Fruit fly (Drosophila melanogaster): ENCODE results near the gene CG15478.

The CG15478 gene

dm6 chrX:7708942-7709707 lies 8.6 kb downstream of the CG15478 start, which contains the start of gene CHES-1-like (continued):
- no peak for TF ChIP-seq CG7963 (GFP tag; IDR thresholded peaks at IDR 0.05; ENCODE audit: partially characterized antibody)
- peak; percentile 62; the same call in 2 of the 3 replicates for TF ChIP-seq CG7357 (GFP tag; IDR thresholded peaks at IDR 0.05)
- no peak for TF ChIP-seq Sin3A (optimal IDR thresholded peaks at IDR 0.05)
- peak; percentile 76 for TF ChIP-seq CrebB (tag; optimal IDR thresholded peaks at IDR 0.05)
- TF ChIP-seq pnt (GFP tag; optimal IDR thresholded peaks at IDR 0.05) = peak; percentile 92
- TF ChIP-seq CG17328 (GFP tag; IDR thresholded peaks at IDR 0.05) = peak; percentile 68
- TF ChIP-seq CG7928 (GFP tag; optimal IDR thresholded peaks at IDR 0.05) = peak; percentile 64
- TF ChIP-seq CG14050 (GFP tag; IDR thresholded peaks at IDR 0.05) = peak; percentile 65
- peak; percentile 68 for TF ChIP-seq dimm (GFP tag; IDR thresholded peaks at IDR 0.05)
- no peak; the same call in 1 of the 2 replicates for TF ChIP-seq chm (GFP tag; IDR thresholded peaks at IDR 0.05)
- no peak for TF ChIP-seq gfzf (GFP tag; optimal IDR thresholded peaks at IDR 0.05)
- no peak for TF ChIP-seq GATAe (GFP tag; conservative IDR thresholded peaks at IDR 0.05)
- TF ChIP-seq HLH3B (GFP tag; IDR thresholded peaks at IDR 0.05) = peak; percentile 80; the same call in 1 of the 2 replicates
- TF ChIP-seq CG10654 (GFP tag; optimal IDR thresholded peaks at IDR 0.05) = peak; percentile 83
- peak; percentile 91 to 93 for TF ChIP-seq dpn (GFP tag; optimal IDR thresholded peaks at IDR 0.05)
- peak; percentile 91 for TF ChIP-seq jumu (GFP tag; optimal IDR thresholded peaks at IDR 0.05)
- TF ChIP-seq CG12155 (GFP tag; optimal IDR thresholded peaks at IDR 0.05) = peak; percentile 82
- TF ChIP-seq pzg (GFP tag; optimal IDR thresholded peaks at IDR 0.05) = no peak
- peak; percentile 89 for TF ChIP-seq CG17385 (GFP tag; optimal IDR thresholded peaks at IDR 0.05)
- TF ChIP-seq exex (tag; optimal IDR thresholded peaks at IDR 0.05) = peak; percentile 48
- peak; percentile 91 for TF ChIP-seq fd96Cb (tag; optimal IDR thresholded peaks at IDR 0.05)
- peak; percentile 79 for TF ChIP-seq Ets97D (GFP tag; optimal IDR thresholded peaks at IDR 0.05)
- peak; percentile 72; the same call in 1 of the 2 replicates for TF ChIP-seq CG7372 (GFP tag; IDR thresholded peaks at IDR 0.05)
- TF ChIP-seq dan (GFP tag; IDR thresholded peaks at IDR 0.05) = peak; percentile 18; the same call in 1 of the 2 replicates
- peak; percentile 68 for TF ChIP-seq trem (tag; optimal IDR thresholded peaks at IDR 0.05)
- TF ChIP-seq sd (tag; optimal IDR thresholded peaks at IDR 0.05) = peak; percentile 85
- peak; percentile 85 for TF ChIP-seq her (GFP tag; optimal IDR thresholded peaks at IDR 0.05)
- peak; percentile 67 for TF ChIP-seq al (GFP tag; IDR thresholded peaks at IDR 0.05)
- TF ChIP-seq grn (GFP tag; optimal IDR thresholded peaks at IDR 0.05) = no peak
- TF ChIP-seq CG4820 (GFP tag; optimal IDR thresholded peaks at IDR 0.05) = peak; percentile 88
- TF ChIP-seq sug (tag; optimal IDR thresholded peaks at IDR 0.05) = peak; percentile 86
- TF ChIP-seq BEAF-32 (GFP tag; optimal IDR thresholded peaks at IDR 0.05) = peak; percentile 8
- peak; percentile 83 for TF ChIP-seq tgo (GFP tag; IDR thresholded peaks at IDR 0.05)
- no peak for TF ChIP-seq hkb (optimal IDR thresholded peaks at IDR 0.05)
- TF ChIP-seq hkb (GFP tag; IDR thresholded peaks at IDR 0.05) = peak; percentile 85
- peak; percentile 63 for TF ChIP-seq CG3838 (GFP tag; optimal IDR thresholded peaks at IDR 0.05)
- peak; percentile 93 for TF ChIP-seq Sox102F (GFP tag; optimal IDR thresholded peaks at IDR 0.05)
- no peak for TF ChIP-seq unc-4 (GFP tag; IDR thresholded peaks at IDR 0.05; ENCODE audit: partially characterized antibody)
- TF ChIP-seq bbx (GFP tag; IDR thresholded peaks at IDR 0.05; ENCODE audit: partially characterized antibody) = no peak
- peak; percentile 1 to 59 for TF ChIP-seq insv (GFP tag; optimal IDR thresholded peaks at IDR 0.05)
- peak; percentile 94 for TF ChIP-seq org-1 (GFP tag; optimal IDR thresholded peaks at IDR 0.05)
- peak; percentile 70 for TF ChIP-seq fd64A (GFP tag; optimal IDR thresholded peaks at IDR 0.05)
- TF ChIP-seq H2.0 (GFP tag; IDR thresholded peaks at IDR 0.05) = peak; percentile 51; the same call in 1 of the 2 replicates
- peak; percentile 82 for TF ChIP-seq CG10274 (GFP tag; optimal IDR thresholded peaks at IDR 0.05)
- peak; percentile 67 for TF ChIP-seq CG34376 (GFP tag; optimal IDR thresholded peaks at IDR 0.05)
- TF ChIP-seq CG6854 (GFP tag; optimal IDR thresholded peaks at IDR 0.05) = peak; percentile 86
- 0 out of 2 replicates have a peak, but pooled peaks have one; percentile 10 for TF ChIP-seq Dip2 (GFP tag; IDR thresholded peaks at IDR 0.05)
- peak; percentile 72 for TF ChIP-seq CG18011 (GFP tag; optimal IDR thresholded peaks at IDR 0.05)
- TF ChIP-seq CG10959 (GFP tag; IDR thresholded peaks at IDR 0.05) = no peak; the same call in 1 of the 2 replicates
- peak; percentile 27 for TF ChIP-seq Sry-β (GFP tag; optimal IDR thresholded peaks at IDR 0.05)

All from whole organism, embryonic.